Fruit fly (Drosophila melanogaster) whole organism, embryonic: ENCODE data around the gene Jhbp3.

Source experiments
- Bdp1 ChIP-seq: fragments of 200-800 bp; sonication (Bioruptor generic); optimal IDR thresholded peaks from 3 replicates; lab custom pipeline; 2016; ENCODE audit warnings: missing biosample characterization, missing genetic modification characterization
- Bgb ChIP-seq: fragments of 200-800 bp; sonication (Bioruptor generic); IDR thresholded peaks from 2 replicates; pipeline ENCODE4 v1.3.6; 2022; ENCODE audit warnings: missing biosample characterization, missing genetic modification characterization; ENCODE audit not compliant: partially characterized antibody
- CG1024 ChIP-seq: fragments of 200-800 bp; sonication (Bioruptor generic); IDR thresholded peaks from 2 replicates; pipeline ENCODE4 v1.3.6; 2022; ENCODE audit warnings: missing biosample characterization, missing genetic modification characterization
- CG10979 ChIP-seq: fragments of 200-800 bp; sonication (Bioruptor generic); optimal IDR thresholded peaks from 2 replicates; lab custom pipeline; 2018; ENCODE audit warnings: missing biosample characterization, mild to moderate bottlenecking, missing genetic modification characterization, moderate library complexity
- CG11456 ChIP-seq: fragments of 200-800 bp; sonication (Bioruptor generic); IDR thresholded peaks from 3 replicates; pipeline ENCODE4 v1.3.6; 2022; ENCODE audit warnings: missing biosample characterization, missing genetic modification characterization
- CG12219 ChIP-seq: fragments of 200-800 bp; sonication (Bioruptor generic); optimal IDR thresholded peaks from 3 replicates; lab custom pipeline; 2018; ENCODE audit warnings: missing biosample characterization, mild to moderate bottlenecking, missing genetic modification characterization
- CG12391 ChIP-seq: fragments of 200-800 bp; sonication (Bioruptor generic); optimal IDR thresholded peaks from 3 replicates; lab custom pipeline; 2018; ENCODE audit warnings: missing biosample characterization, mild to moderate bottlenecking, missing genetic modification characterization, moderate library complexity
- CG12659 ChIP-seq: fragments of 200-800 bp; sonication (Bioruptor generic); optimal IDR thresholded peaks from 3 replicates; lab custom pipeline; 2017; ENCODE audit warnings: mild to moderate bottlenecking, missing biosample characterization, missing genetic modification reagents, missing genetic modification characterization
- CG13424 ChIP-seq: fragments of 200-800 bp; sonication (Bioruptor generic); optimal IDR thresholded peaks from 2 replicates; lab custom pipeline; 2019; ENCODE audit warnings: missing biosample characterization, mild to moderate bottlenecking, missing genetic modification characterization, moderate library complexity
- CG13624 ChIP-seq: fragments of 200-800 bp; sonication (Bioruptor generic); optimal IDR thresholded peaks from 2 replicates; lab custom pipeline; 2016; ENCODE audit warnings: missing biosample characterization, missing genetic modification characterization
- CG14667 ChIP-seq: fragments of 200-800 bp; sonication (Bioruptor generic); IDR thresholded peaks from 2 replicates; pipeline ENCODE4 v1.3.6; 2022; ENCODE audit warnings: missing biosample characterization, missing genetic modification characterization
- CG17568 ChIP-seq: fragments of 200-800 bp; sonication (Bioruptor generic); optimal IDR thresholded peaks from 2 replicates; lab custom pipeline; 2018; ENCODE audit warnings: missing biosample characterization, mild to moderate bottlenecking, missing genetic modification characterization, moderate library complexity
- CG18476 ChIP-seq: fragments of 200-800 bp; sonication (Bioruptor generic); optimal IDR thresholded peaks from 2 replicates; lab custom pipeline; 2016; ENCODE audit warnings: missing biosample characterization, mild to moderate bottlenecking, missing genetic modification characterization
- CG2120 ChIP-seq: fragments of 200-800 bp; sonication (Bioruptor generic); optimal IDR thresholded peaks from 3 replicates; lab custom pipeline; 2016; ENCODE audit warnings: missing biosample characterization, missing genetic modification characterization
- CG32772 ChIP-seq: fragments of 200-800 bp; sonication (Bioruptor generic); IDR thresholded peaks from 2 replicates; pipeline ENCODE4 v1.3.6; 2022; ENCODE audit warnings: missing biosample characterization, missing genetic modification characterization
- CG4328 ChIP-seq: fragments of 200-800 bp; sonication (Bioruptor generic); optimal IDR thresholded peaks from 3 replicates; lab custom pipeline; 2017; ENCODE audit warnings: missing biosample characterization, missing genetic modification reagents, missing genetic modification characterization
- CG5245 ChIP-seq: fragments of 200-800 bp; sonication (Bioruptor generic); optimal IDR thresholded peaks from 3 replicates; lab custom pipeline; 2016; ENCODE audit warnings: missing biosample characterization, missing genetic modification characterization
- CG6254 ChIP-seq: fragments of 200-800 bp; sonication (Bioruptor generic); optimal IDR thresholded peaks from 3 replicates; lab custom pipeline; 2017; ENCODE audit warnings: mild to moderate bottlenecking, missing biosample characterization, missing genetic modification reagents, missing genetic modification characterization
- CG7839 ChIP-seq: fragments of 200-800 bp; sonication (Bioruptor generic); optimal IDR thresholded peaks from 3 replicates; lab custom pipeline; 2018; ENCODE audit warnings: missing biosample characterization, mild to moderate bottlenecking, missing genetic modification characterization, moderate library complexity
- CG8388 ChIP-seq: fragments of 200-800 bp; sonication (Bioruptor generic); optimal IDR thresholded peaks from 2 replicates; lab custom pipeline; 2019; ENCODE audit warnings: missing biosample characterization, mild to moderate bottlenecking, missing genetic modification characterization, moderate library complexity
- CG8944 ChIP-seq: fragments of 200-800 bp; sonication (Bioruptor generic); optimal IDR thresholded peaks from 3 replicates; lab custom pipeline; 2016; ENCODE audit warnings: missing biosample characterization, missing genetic modification characterization
- CG9727 ChIP-seq: fragments of 200-800 bp; sonication (Bioruptor generic); optimal IDR thresholded peaks from 3 replicates; lab custom pipeline; 2017; ENCODE audit warnings: missing biosample characterization, mild to moderate bottlenecking, missing genetic modification characterization
- CoRest ChIP-seq: fragments of 200-800 bp; sonication (Bioruptor generic); optimal IDR thresholded peaks from 3 replicates; lab custom pipeline; 2018; ENCODE audit warnings: missing biosample characterization, mild to moderate bottlenecking, missing genetic modification characterization, moderate library complexity
- Dek ChIP-seq: fragments of 200-800 bp; sonication (Bioruptor generic); optimal IDR thresholded peaks from 3 replicates; lab custom pipeline; 2019; ENCODE audit warnings: missing biosample characterization, mild to moderate bottlenecking, missing genetic modification characterization, moderate library complexity
- Elba2 ChIP-seq: fragments of 200-800 bp; sonication (Bioruptor generic); optimal IDR thresholded peaks from 3 replicates; lab custom pipeline; 2016; ENCODE audit warnings: missing biosample characterization, missing genetic modification characterization
- Ets65A ChIP-seq: fragments of 200-800 bp; sonication (Bioruptor generic); peaks from one replicate; lab custom pipeline; 2016; ENCODE audit warnings: missing biosample characterization, missing genetic modification characterization
- Hand ChIP-seq: fragments of 200-800 bp; sonication (Bioruptor generic); optimal IDR thresholded peaks from 2 replicates; lab custom pipeline; 2017; ENCODE audit warnings: mild to moderate bottlenecking, missing biosample characterization, missing genetic modification reagents, missing genetic modification characterization
- Hey ChIP-seq: fragments of 200-800 bp; sonication (Bioruptor generic); optimal IDR thresholded peaks from 3 replicates; lab custom pipeline; 2018; ENCODE audit warnings: missing biosample characterization, mild to moderate bottlenecking, missing genetic modification characterization
- Ptx1 ChIP-seq: fragments of 200-800 bp; sonication (Bioruptor generic); IDR thresholded peaks from 2 replicates; pipeline ENCODE4 v1.3.6; 2022; ENCODE audit warnings: missing biosample characterization, missing genetic modification characterization
- Sox102F ChIP-seq: fragments of 200-800 bp; sonication (Bioruptor generic); optimal IDR thresholded peaks from 2 replicates; lab custom pipeline; 2018; ENCODE audit warnings: missing biosample characterization, mild to moderate bottlenecking, missing genetic modification characterization, moderate library complexity
- al ChIP-seq: fragments of 200-800 bp; sonication (Bioruptor generic); IDR thresholded peaks from 2 replicates; pipeline ENCODE4 v1.3.6; 2022; ENCODE audit warnings: missing biosample characterization, missing genetic modification characterization
- amos ChIP-seq: fragments of 200-800 bp; sonication (Bioruptor generic); IDR thresholded peaks from 2 replicates; pipeline ENCODE4 v1.3.6; 2022; ENCODE audit warnings: missing biosample characterization, missing genetic modification characterization; ENCODE audit not compliant: partially characterized antibody
- bsh ChIP-seq, 2 experiments: fragments of 200-800 bp; sonication (Bioruptor generic); optimal IDR thresholded peaks; 2 replicates each; lab custom pipeline; 2017 to 2018; ENCODE audit warnings: mild to moderate bottlenecking in 2 of 2, missing biosample characterization in 2 of 2, missing genetic modification characterization in 2 of 2, moderate library complexity in 1 of 2
- dan ChIP-seq: fragments of 200-800 bp; sonication (Bioruptor generic); IDR thresholded peaks from 2 replicates; pipeline ENCODE4 v1.3.6; 2022; ENCODE audit warnings: missing biosample characterization, missing genetic modification characterization
- dmrt11E ChIP-seq: fragments of 200-800 bp; sonication (Bioruptor generic); optimal IDR thresholded peaks from 3 replicates; lab custom pipeline; 2018; ENCODE audit warnings: missing biosample characterization, mild to moderate bottlenecking, missing genetic modification characterization, moderate library complexity
- eve ChIP-seq, 2 experiments: fragments of >200 bp; optimal IDR thresholded peaks; 2 replicates each; lab custom pipeline; 2017; ENCODE audit warnings: missing biosample characterization in 2 of 2, missing genetic modification characterization in 2 of 2
- gem ChIP-seq: fragments of 200-800 bp; sonication (Bioruptor generic); optimal IDR thresholded peaks from 2 replicates; lab custom pipeline; 2019; ENCODE audit warnings: missing biosample characterization, mild to moderate bottlenecking, missing genetic modification characterization, moderate library complexity
- ham ChIP-seq: fragments of 200-800 bp; sonication (Bioruptor generic); IDR thresholded peaks from 2 replicates; pipeline ENCODE4 v1.3.6; 2022; ENCODE audit warnings: missing biosample characterization, missing genetic modification characterization
- jigr1 ChIP-seq: fragments of 200-800 bp; sonication (Bioruptor generic); IDR thresholded peaks from 3 replicates; pipeline ENCODE4 v1.3.6; 2022; ENCODE audit warnings: missing biosample characterization, missing genetic modification characterization
- jing ChIP-seq: fragments of 200-800 bp; sonication (Bioruptor generic); optimal IDR thresholded peaks from 2 replicates; lab custom pipeline; 2018; ENCODE audit warnings: missing biosample characterization, mild to moderate bottlenecking, missing genetic modification characterization
- kah ChIP-seq: fragments of 200-800 bp; sonication (Bioruptor generic); optimal IDR thresholded peaks from 2 replicates; lab custom pipeline; 2018; ENCODE audit warnings: missing biosample characterization, mild to moderate bottlenecking, missing genetic modification characterization
- nerfin-1 ChIP-seq: fragments of 200-800 bp; sonication (Bioruptor generic); optimal IDR thresholded peaks from 3 replicates; lab custom pipeline; 2019; ENCODE audit warnings: missing biosample characterization, mild to moderate bottlenecking, missing genetic modification characterization, moderate library complexity
- otp ChIP-seq: fragments of 200-800 bp; sonication (Bioruptor generic); IDR thresholded peaks from 3 replicates; pipeline ENCODE4, ENCODE4 v1.3.6; 2022; ENCODE audit warnings: missing biosample characterization, missing genetic modification characterization
- p53 ChIP-seq: fragments of 200-800 bp; sonication (Bioruptor generic); optimal IDR thresholded peaks from 2 replicates; lab custom pipeline; 2016; ENCODE audit warnings: missing biosample characterization, missing genetic modification characterization
- pnt ChIP-seq: fragments of 200-800 bp; sonication (Bioruptor generic); optimal IDR thresholded peaks from 3 replicates; lab custom pipeline; 2016; ENCODE audit warnings: missing biosample characterization, missing genetic modification characterization
- ro ChIP-seq: fragments of 200-800 bp; sonication (Bioruptor generic); IDR thresholded peaks from 2 replicates; pipeline ENCODE4 v1.3.6; 2022; ENCODE audit warnings: missing biosample characterization, missing genetic modification characterization
- run ChIP-seq: fragments of 200-800 bp; sonication (Bioruptor generic); optimal IDR thresholded peaks from 3 replicates; lab custom pipeline; 2018; ENCODE audit warnings: missing biosample characterization, mild to moderate bottlenecking, missing genetic modification characterization
- zfh1 ChIP-seq: fragments of 200-800 bp; sonication (Bioruptor generic); IDR thresholded peaks from 3 replicates; pipeline ENCODE4 v1.3.6; 2022; ENCODE audit warnings: missing biosample characterization, missing genetic modification characterization
- zfh2 ChIP-seq: fragments of 200-800 bp; sonication (Bioruptor generic); optimal IDR thresholded peaks from 2 replicates; lab custom pipeline; 2016; ENCODE audit warnings: missing biosample characterization, missing genetic modification characterization

The Jhbp3 gene

DNA sequence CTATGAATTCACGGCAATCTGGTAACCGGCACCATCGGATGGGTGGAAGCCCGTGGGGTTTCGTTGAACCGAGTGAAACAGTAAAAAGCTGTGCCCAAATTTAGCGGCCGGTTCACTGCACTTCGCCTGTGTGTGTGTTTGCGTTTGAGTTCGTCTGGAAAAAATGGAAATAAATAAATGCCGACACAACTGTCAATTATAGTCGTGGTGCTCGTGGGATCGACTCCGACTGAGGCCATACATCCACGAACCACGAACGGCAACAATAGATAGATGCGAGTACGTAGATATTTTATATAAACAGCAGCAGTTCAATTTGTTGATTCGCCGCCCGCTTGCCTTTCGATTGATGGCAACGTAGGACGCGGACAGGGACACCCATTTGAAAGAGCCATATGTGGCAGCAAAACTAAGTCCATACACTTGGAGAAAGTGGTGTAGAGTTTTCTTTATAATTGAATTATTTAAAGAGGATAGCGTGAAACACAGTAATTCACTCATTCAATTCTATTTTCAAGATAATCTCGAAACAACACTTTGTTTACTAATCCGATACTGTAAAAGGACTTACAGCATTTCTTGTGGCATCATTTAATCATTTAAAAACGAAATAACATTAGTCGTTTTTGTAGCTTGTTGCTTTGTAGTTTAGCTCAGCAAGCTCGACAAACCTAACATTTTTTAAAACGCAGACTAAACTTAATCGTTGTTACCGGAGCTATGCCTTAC is 40.7 kb upstream of the Jhbp3 start (continued):
- no peak for TF ChIP-seq zfh2 (GFP tag; lab: Kevin White, UChicago)
- TF ChIP-seq Dek (tag; lab: Kevin White, UChicago) = no peak
- TF ChIP-seq CG5245 (GFP tag; lab: Kevin White, UChicago) = no peak
- no peak for TF ChIP-seq CG13624
- TF ChIP-seq pnt (GFP tag; lab: Kevin White, UChicago) = peak; percentile 6
- TF ChIP-seq zfh1 = peak; percentile 53; the same call in 2 of the 3 replicates
- no peak for TF ChIP-seq al (GFP tag; lab: Robert Waterston, UW)
- no peak for TF ChIP-seq CG6254 (GFP tag; lab: Kevin White, UChicago)
- TF ChIP-seq run = peak; percentile 6
- peak; percentile 17 for TF ChIP-seq CG12219
- peak; percentile 54 for TF ChIP-seq dmrt11E (tag; lab: Kevin White, UChicago)
- TF ChIP-seq CG12391 (tag; lab: Kevin White, UChicago) = peak; percentile 10
- no peak for TF ChIP-seq p53 (GFP tag; lab: Kevin White, UChicago)
- TF ChIP-seq CG10979 (tag; lab: Kevin White, UChicago) = peak; percentile 38
- TF ChIP-seq Ets65A (GFP tag; lab: Kevin White, UChicago) = no peak
- TF ChIP-seq jing = peak; percentile 3
- TF ChIP-seq CG32772 (GFP tag; lab: Robert Waterston, UW) = no peak
- 0 out of 3 replicates have a peak, but pooled peaks have one; percentile 13 for TF ChIP-seq otp
- no peak for TF ChIP-seq CG8944 (GFP tag; lab: Kevin White, UChicago)
- no peak for TF ChIP-seq Elba2
- peak; percentile 51 for TF ChIP-seq gem (tag; lab: Kevin White, UChicago)
- TF ChIP-seq jigr1 (GFP tag; lab: Robert Waterston, UW) = no peak
- TF ChIP-seq CG2120 = no peak
- no peak for TF ChIP-seq CG14667 (GFP tag; lab: Robert Waterston, UW)
- no peak for TF ChIP-seq kah (GFP tag; lab: Kevin White, UChicago)
- TF ChIP-seq Bgb (GFP tag; lab: Robert Waterston, UW) = no peak
- no peak for TF ChIP-seq dan
- TF ChIP-seq CG12659 (GFP tag; lab: Kevin White, UChicago) = no peak
- peak in 1 of 2 experiments; percentile 43 for TF ChIP-seq bsh (GFP tag; optimal IDR thresholded peaks at IDR 0.05; lab: Kevin White, UChicago)
- TF ChIP-seq CG13424 (tag; lab: Kevin White, UChicago) = peak; percentile 8
- no peak for TF ChIP-seq Hand (GFP tag; lab: Kevin White, UChicago)
- peak; percentile 6 for TF ChIP-seq CG18476 (GFP tag; lab: Kevin White, UChicago)
- TF ChIP-seq CG8388 (GFP tag; lab: Kevin White, UChicago) = peak; percentile 27
- TF ChIP-seq CG9727 = peak; percentile 6
- TF ChIP-seq amos = no peak
- TF ChIP-seq Hey = peak; percentile 28
- TF ChIP-seq ham (GFP tag; lab: Robert Waterston, UW) = no peak
- peak; percentile 10 for TF ChIP-seq CG17568 (GFP tag; lab: Kevin White, UChicago)
- TF ChIP-seq Ptx1 (GFP tag; lab: Robert Waterston, UW) = peak; percentile 11; the same call in 1 of the 2 replicates
- peak; percentile 3 for TF ChIP-seq Sox102F (GFP tag; lab: Kevin White, UChicago)
- no peak for TF ChIP-seq CG11456 (GFP tag; lab: Robert Waterston, UW)
- TF ChIP-seq nerfin-1 = peak; percentile 82
- TF ChIP-seq CG4328 (GFP tag; lab: Kevin White, UChicago) = peak; percentile 34
- TF ChIP-seq eve (GFP tag; optimal IDR thresholded peaks at IDR 0.05; lab: Kevin White, UChicago) = peak in 1 of 2 experiments; percentile 72
- no peak for TF ChIP-seq Bdp1
- TF ChIP-seq ro = no peak
- TF ChIP-seq CoRest (tag; lab: Kevin White, UChicago) = peak; percentile 10
- 0 out of 2 replicates have a peak, but pooled peaks have one; percentile 7 for TF ChIP-seq CG1024 (GFP tag; lab: Robert Waterston, UW)
- peak; percentile 11 for TF ChIP-seq CG7839 (tag; lab: Kevin White, UChicago)
